Worm (Caenorhabditis elegans): ENCODE results near the gene ZK822.10.
A peak's percentile ranks its signal among the peaks of the same experiment; 100 is the strongest.

Gene ZK822.10

ce11 chrIV:11928388-11928787 lies 11.5 kb downstream of the ZK822.10 start (continued):
- TF ChIP-seq ztf-4 (tag; optimal IDR thresholded peaks at IDR 0.05): no peak
- TF ChIP-seq ztf-1 (GFP tag; conservative IDR thresholded peaks at IDR 0.05): no peak
- TF ChIP-seq blmp-1 (tag; optimal IDR thresholded peaks at IDR 0.05; ENCODE audit: insufficient read depth): no peak
- TF ChIP-seq R02D3.7 (tag; optimal IDR thresholded peaks at IDR 0.05): no peak
- no peak for TF ChIP-seq mdl-1 (tag; optimal IDR thresholded peaks at IDR 0.05)
- TF ChIP-seq nhr-237 (tag; optimal IDR thresholded peaks at IDR 0.05): no peak
- no peak for TF ChIP-seq nhr-10 (tag; optimal IDR thresholded peaks at IDR 0.05)
- no peak for TF ChIP-seq Y55F3AM.14 (GFP tag; optimal IDR thresholded peaks at IDR 0.05)

DNA sequence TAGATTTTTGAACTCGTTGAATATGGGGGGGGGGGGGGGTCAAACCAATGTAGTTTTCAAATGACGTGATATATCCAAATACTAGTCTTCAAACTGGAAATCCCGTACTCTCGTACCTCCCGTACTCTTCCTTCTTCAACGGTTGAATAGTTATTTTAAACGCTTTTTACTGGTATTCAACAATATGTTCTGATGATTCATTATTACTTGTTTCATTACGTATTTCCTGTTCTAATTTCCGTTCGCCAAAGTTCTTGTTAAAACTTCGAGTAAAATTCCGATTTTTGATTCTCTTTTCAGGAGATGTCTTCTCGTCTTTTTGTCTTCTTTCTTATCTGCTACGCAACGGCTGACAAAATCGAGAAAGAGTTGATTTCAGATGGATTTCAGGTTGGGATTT lies 13.6 kb downstream of the ZK822.10 start, which contains the start of gene nhx-9:
TSS of gene nhx-9 (plus strand) at position 301 of the 400 bp plus-strand sequence.
- TF ChIP-seq F13H6.1 (tag; optimal IDR thresholded peaks at IDR 0.05): no peak
- no peak for TF ChIP-seq crh-2 (tag; optimal IDR thresholded peaks at IDR 0.05)
- no peak for TF ChIP-seq ZK546.5 (tag; optimal IDR thresholded peaks at IDR 0.05)

ce11 chrIV:11937087-11937486 lies 20.1 kb downstream of the ZK822.10 start, which contains the start of gene slc-5A12:
Gene slc-5A12, plus strand, starts transcription at chrIV:11937419.
- TF ChIP-seq nhr-11 (tag; optimal IDR thresholded peaks at IDR 0.05) (no peak), C34F6.9 (tag; optimal IDR thresholded peaks at IDR 0.05) (no peak), egl-27 (tag; optimal IDR thresholded peaks at IDR 0.05) (no peak), unc-39 (tag; optimal IDR thresholded peaks at IDR 0.05) (no peak), blmp-1 (tag; optimal IDR thresholded peaks at IDR 0.05; ENCODE audit: insufficient read depth) (peak; percentile 59), ceh-16 (tag; optimal IDR thresholded peaks at IDR 0.05) (no peak), lsy-2 (tag; optimal IDR thresholded peaks at IDR 0.05) (no peak), snpc-4 (tag; optimal IDR thresholded peaks at IDR 0.05) (no peak)

DNA sequence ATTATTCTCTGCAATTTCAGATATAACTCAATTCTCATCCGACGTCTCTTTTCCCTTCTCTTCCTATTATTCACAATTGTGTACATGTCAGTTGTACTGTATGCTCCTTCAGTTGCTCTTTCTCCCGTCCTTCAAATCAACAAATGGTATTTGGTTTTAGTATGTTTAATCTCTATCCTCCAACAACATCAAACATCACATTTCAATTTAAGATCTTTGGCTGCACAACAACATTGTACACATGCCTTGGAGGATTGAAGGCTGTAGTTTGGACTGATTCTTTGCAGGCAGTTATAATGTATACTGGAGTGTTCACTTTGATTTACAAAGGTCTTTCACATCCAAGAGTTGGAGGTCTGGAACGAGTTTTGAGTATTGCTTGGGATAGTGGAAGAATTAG lies 21.6 kb downstream of the ZK822.10 start:
- TF ChIP-seq ceh-16 (tag; optimal IDR thresholded peaks at IDR 0.05): no peak
- peak; percentile 68 for TF ChIP-seq sma-9 (GFP tag; optimal IDR thresholded peaks at IDR 0.05)
- no peak for TF ChIP-seq sma-9 (tag; optimal IDR thresholded peaks at IDR 0.05)
- TF ChIP-seq alr-1 (tag; optimal IDR thresholded peaks at IDR 0.05): no peak

ce11 chrIV:11942313-11942712 lies 25.4 kb downstream of the ZK822.10 start, which contains the start of gene ZK829.1:
Gene ZK829.1, minus strand, starts transcription at chrIV:11942413.
- TF ChIP-seq nhr-6 (tag; optimal IDR thresholded peaks at IDR 0.05): no peak
- no peak for TF ChIP-seq lin-11 (tag; optimal IDR thresholded peaks at IDR 0.05)
- no peak for TF ChIP-seq nhr-25 (tag; optimal IDR thresholded peaks at IDR 0.05)
- TF ChIP-seq aly-2 (tag; optimal IDR thresholded peaks at IDR 0.05): no peak
- TF ChIP-seq mab-5 (tag; optimal IDR thresholded peaks at IDR 0.05): no peak
- no peak for TF ChIP-seq nhr-10 (tag; optimal IDR thresholded peaks at IDR 0.05)
- TF ChIP-seq lin-13 (GFP tag; optimal IDR thresholded peaks at IDR 0.05): no peak
- no peak for TF ChIP-seq lsy-2 (tag; optimal IDR thresholded peaks at IDR 0.05)
- no peak for TF ChIP-seq ZK546.5 (tag; optimal IDR thresholded peaks at IDR 0.05)
- TF ChIP-seq blmp-1 (tag; optimal IDR thresholded peaks at IDR 0.05; ENCODE audit: insufficient read depth): no peak
- TF ChIP-seq ztf-4 (tag; optimal IDR thresholded peaks at IDR 0.05): no peak
- TF ChIP-seq nhr-237 (tag; optimal IDR thresholded peaks at IDR 0.05): no peak
- TF ChIP-seq egl-27 (tag; optimal IDR thresholded peaks at IDR 0.05): no peak
- no peak for TF ChIP-seq nhr-11 (tag; optimal IDR thresholded peaks at IDR 0.05)
- no peak for TF ChIP-seq ceh-82 (tag; optimal IDR thresholded peaks at IDR 0.05)
- TF ChIP-seq ama-1 (optimal IDR thresholded peaks at IDR 0.05): no peak
- no peak for TF ChIP-seq F13H6.1 (tag; optimal IDR thresholded peaks at IDR 0.05)
- TF ChIP-seq elt-1 (tag; optimal IDR thresholded peaks at IDR 0.05): no peak
- TF ChIP-seq peb-1 (tag; optimal IDR thresholded peaks at IDR 0.05): no peak
- TF ChIP-seq mdl-1 (tag; optimal IDR thresholded peaks at IDR 0.05): no peak

- TF ChIP-seq zag-1 (tag; optimal IDR thresholded peaks at IDR 0.05): no peak
- TF ChIP-seq peb-1 (tag; optimal IDR thresholded peaks at IDR 0.05): no peak
- no peak for TF ChIP-seq aly-2 (tag; optimal IDR thresholded peaks at IDR 0.05)
- no peak for TF ChIP-seq lsy-2 (tag; optimal IDR thresholded peaks at IDR 0.05)
- TF ChIP-seq ztf-1 (GFP tag; conservative IDR thresholded peaks at IDR 0.05): no peak
- TF ChIP-seq ztf-4 (tag; optimal IDR thresholded peaks at IDR 0.05): no peak
- no peak for TF ChIP-seq unc-55 (GFP tag; optimal IDR thresholded peaks at IDR 0.05)
- no peak for TF ChIP-seq blmp-1 (tag; optimal IDR thresholded peaks at IDR 0.05; ENCODE audit: insufficient read depth)
- no peak for TF ChIP-seq ceh-82 (tag; optimal IDR thresholded peaks at IDR 0.05)
- TF ChIP-seq snpc-4 (tag; optimal IDR thresholded peaks at IDR 0.05): no peak
Measured at ce11 chrIV:11945621-11946020, 28.7 kb downstream of the ZK822.10 start, which contains the start of gene ZK829.3. Gene ZK829.3, minus strand, starts transcription at chrIV:11945721.
